Fruit fly (Drosophila melanogaster) whole organism, adult: ENCODE results near the gene CG12481.

Experiments
- CG11617 ChIP-seq: fragments of 200-800 bp; sonication (Bioruptor generic); optimal IDR thresholded peaks from 2 replicates; lab custom pipeline; 2017; ENCODE audit warnings: mild to moderate bottlenecking, missing biosample characterization, missing genetic modification reagents, missing genetic modification characterization
- CG12768 ChIP-seq: fragments of 200-800 bp; sonication (Bioruptor generic); optimal IDR thresholded peaks from 2 replicates; lab custom pipeline; 2017; ENCODE audit warnings: missing biosample characterization, missing genetic modification characterization, mild to moderate bottlenecking, moderate library complexity, missing genetic modification reagents
- CG14711 ChIP-seq: fragments of 200-800 bp; sonication (Bioruptor generic); optimal IDR thresholded peaks from 2 replicates; lab custom pipeline; 2018; ENCODE audit warnings: missing biosample characterization, mild to moderate bottlenecking, missing genetic modification characterization, moderate library complexity
- CG1620 ChIP-seq: fragments of 200-800 bp; sonication (Bioruptor generic); optimal IDR thresholded peaks from 2 replicates; lab custom pipeline; 2016; ENCODE audit warnings: missing biosample characterization, missing genetic modification characterization
- CG33017 ChIP-seq: fragments of 200-800 bp; sonication (Bioruptor generic); optimal IDR thresholded peaks from 2 replicates; lab custom pipeline; 2018; ENCODE audit warnings: missing biosample characterization, mild to moderate bottlenecking, missing genetic modification characterization, moderate library complexity
- CG5204 ChIP-seq: fragments of 200-800 bp; sonication (Bioruptor generic); optimal IDR thresholded peaks from 2 replicates; lab custom pipeline; 2016; ENCODE audit warnings: missing biosample characterization, missing genetic modification characterization
- CG7045 ChIP-seq: fragments of 200-800 bp; sonication (Bioruptor generic); optimal IDR thresholded peaks from 2 replicates; lab custom pipeline; 2017; ENCODE audit warnings: missing biosample characterization, mild to moderate bottlenecking, missing genetic modification characterization
- CG7101 ChIP-seq: fragments of 200-800 bp; sonication (Bioruptor generic); optimal IDR thresholded peaks from 2 replicates; lab custom pipeline; 2018; ENCODE audit warnings: missing biosample characterization, mild to moderate bottlenecking, missing genetic modification characterization, moderate library complexity
- Clk ChIP-seq: fragments of 200-800 bp; sonication (Bioruptor generic); optimal IDR thresholded peaks from 2 replicates; lab custom pipeline; 2017; ENCODE audit warnings: missing biosample characterization, missing genetic modification characterization
- Crg-1 ChIP-seq: fragments of 200-800 bp; sonication (Bioruptor generic); optimal IDR thresholded peaks from 2 replicates; lab custom pipeline; 2016; ENCODE audit warnings: missing biosample characterization, missing genetic modification characterization
- Hr96 ChIP-seq: fragments of 200-800 bp; sonication (Bioruptor generic); optimal IDR thresholded peaks from 2 replicates; lab custom pipeline; 2016; ENCODE audit warnings: missing biosample characterization, missing genetic modification characterization
- Mnt ChIP-seq: fragments of 200-800 bp; sonication (Bioruptor generic); optimal IDR thresholded peaks from 2 replicates; lab custom pipeline; 2016; ENCODE audit warnings: missing biosample characterization, mild to moderate bottlenecking, missing genetic modification characterization
- bab1 ChIP-seq: fragments of 200-800 bp; sonication (Bioruptor generic); optimal IDR thresholded peaks from 3 replicates; lab custom pipeline; 2019; ENCODE audit warnings: missing biosample characterization, mild to moderate bottlenecking, missing genetic modification characterization, moderate library complexity
- cic ChIP-seq: fragments of 200-800 bp; sonication (Bioruptor generic); optimal IDR thresholded peaks from 2 replicates; lab custom pipeline; 2017; ENCODE audit warnings: missing biosample characterization, mild to moderate bottlenecking, missing genetic modification characterization, moderate library complexity
- cnc ChIP-seq, 2 experiments: fragments of >200 bp; optimal IDR thresholded peaks; 2 replicates each; lab custom pipeline; 2017
- kay ChIP-seq: fragments of 200-800 bp; sonication (Bioruptor generic); peaks from one replicate; lab custom pipeline; 2016; ENCODE audit warnings: missing biosample characterization, missing genetic modification characterization, borderline replicate concordance
- ovo ChIP-seq: fragments of 200-800 bp; sonication (Bioruptor generic); optimal IDR thresholded peaks from 2 replicates; lab custom pipeline; 2016; ENCODE audit warnings: missing biosample characterization, missing genetic modification characterization
- pad ChIP-seq: fragments of 200-800 bp; sonication (Bioruptor generic); optimal IDR thresholded peaks from 3 replicates; lab custom pipeline; 2017; ENCODE audit warnings: missing biosample characterization, missing genetic modification characterization, mild to moderate bottlenecking, moderate library complexity, missing genetic modification reagents
- tj ChIP-seq: fragments of 200-800 bp; sonication (Bioruptor generic); optimal IDR thresholded peaks from 3 replicates; lab custom pipeline; 2017; ENCODE audit warnings: missing biosample characterization, mild to moderate bottlenecking, missing genetic modification characterization, moderate library complexity
- toe ChIP-seq: fragments of 200-800 bp; sonication (Bioruptor generic); optimal IDR thresholded peaks from 2 replicates; lab custom pipeline; 2016; ENCODE audit warnings: missing biosample characterization, missing genetic modification characterization

Gene CG12481

DNA sequence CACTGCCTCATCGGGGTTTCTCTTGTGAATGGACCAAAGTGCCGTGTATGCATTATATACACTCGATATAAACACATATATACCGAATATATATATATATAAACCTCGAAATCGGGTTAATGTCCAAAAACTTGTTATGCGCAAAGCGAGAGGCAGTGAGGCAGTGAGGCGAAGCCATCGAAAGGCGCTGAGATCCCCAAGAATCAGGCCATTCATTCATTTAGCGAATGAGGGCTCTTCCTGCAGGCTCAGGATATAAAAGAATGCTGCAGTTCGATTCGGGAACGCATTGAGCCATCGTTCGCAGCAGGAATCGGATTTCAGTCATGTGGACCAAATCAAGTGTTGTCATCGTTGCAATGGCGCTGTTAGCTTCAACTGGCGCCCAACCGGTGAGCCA, at the start of gene CG12481:
CG12481 (plus strand) TSS at position 301 of the 400 bp plus-strand sequence.
- TF ChIP-seq CG1620 (GFP tag; lab: Kevin White, UChicago) = no peak

DNA sequence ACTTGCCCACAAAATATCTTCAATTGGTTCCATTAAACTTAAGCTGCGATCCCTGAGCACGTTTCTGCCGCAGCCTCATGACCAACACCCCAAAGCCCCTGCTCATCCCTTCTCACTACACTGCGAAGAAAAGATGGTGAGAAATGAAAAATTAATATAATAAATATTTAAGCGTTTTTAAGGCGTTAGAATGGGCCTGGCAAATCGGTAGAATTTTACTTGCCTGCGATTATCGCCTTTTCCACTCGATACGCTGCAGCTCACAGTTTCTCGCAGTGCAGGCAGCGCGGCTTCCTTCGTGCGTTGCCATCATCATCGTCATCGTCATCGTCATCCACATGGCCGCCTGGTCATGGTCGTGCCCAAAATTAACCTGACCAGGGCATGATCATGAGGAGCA, 38.9 kb upstream of the CG12481 start:
- TF ChIP-seq CG7101 (tag; lab: Kevin White, UChicago) (no peak), tj (no peak), bab1 (GFP tag; lab: Kevin White, UChicago) (no peak), CG14711 (tag; lab: Kevin White, UChicago) (no peak), Clk (GFP tag; lab: Kevin White, UChicago) (no peak), Hr96 (no peak)

DNA sequence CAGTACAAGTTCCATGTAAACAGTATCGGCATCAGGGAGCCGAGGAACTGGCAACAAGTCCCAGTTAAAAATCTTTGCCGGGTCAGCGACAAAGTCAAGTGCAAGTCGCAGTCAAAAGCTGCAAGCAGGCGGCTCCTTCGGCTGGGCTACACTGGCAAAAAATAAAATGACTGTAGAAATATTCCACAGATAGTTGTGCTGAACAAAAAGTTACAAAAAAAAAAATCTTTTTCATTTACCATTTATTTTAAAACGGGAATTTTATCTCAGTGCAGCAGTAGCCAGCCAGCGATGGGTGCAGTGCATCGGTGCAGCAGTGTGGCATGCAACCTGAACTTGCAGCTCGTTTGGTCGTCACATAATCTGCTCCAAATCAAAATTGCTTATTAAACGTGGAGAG, 37.7 kb upstream of the CG12481 start:
- TF ChIP-seq toe (no peak), cnc (optimal IDR thresholded peaks at IDR 0.05; lab: Kevin White, UChicago) (no peak), kay (GFP tag; lab: Kevin White, UChicago) (no peak), CG14711 (tag; lab: Kevin White, UChicago) (no peak), CG1620 (GFP tag; lab: Kevin White, UChicago) (no peak), tj (no peak), CG7045 (GFP tag; lab: Kevin White, UChicago) (no peak), ovo (no peak), cic (GFP tag; lab: Kevin White, UChicago) (no peak), CG33017 (tag; lab: Kevin White, UChicago) (no peak), CG12768 (no peak), CG5204 (GFP tag; lab: Kevin White, UChicago) (no peak), bab1 (GFP tag; lab: Kevin White, UChicago) (no peak), pad (GFP tag; lab: Kevin White, UChicago) (no peak), CG7101 (tag; lab: Kevin White, UChicago) (no peak), CG11617 (no peak), Crg-1 (no peak), Clk (GFP tag; lab: Kevin White, UChicago) (no peak), Hr96 (no peak), Mnt (GFP tag; lab: Kevin White, UChicago) (no peak)

DNA sequence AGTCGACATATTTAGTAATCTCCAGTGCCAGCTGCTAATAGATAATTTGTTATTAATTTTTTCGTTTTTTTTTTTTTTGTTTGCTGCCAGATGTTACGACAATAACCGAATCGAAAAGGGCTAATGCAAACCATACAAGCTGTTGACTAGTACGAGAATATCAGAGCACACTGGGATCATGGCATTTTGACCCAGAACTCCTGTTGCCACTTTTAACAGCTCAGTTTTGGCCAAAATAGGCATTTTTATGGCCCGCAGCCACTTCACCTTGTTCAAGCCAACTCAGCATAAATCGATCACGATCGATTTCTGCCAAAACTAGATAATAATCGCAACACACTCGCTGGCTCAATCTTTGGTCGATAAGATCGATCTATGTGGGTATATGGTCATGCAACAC, 35.1 kb upstream of the CG12481 start, which contains the start of gene CG12479:
CG12479 (minus strand) TSS at position 101 of the 400 bp plus-strand sequence.
- no peak for TF ChIP-seq cic (GFP tag; lab: Kevin White, UChicago)
- no peak for TF ChIP-seq Mnt (GFP tag; lab: Kevin White, UChicago)
- no peak for TF ChIP-seq CG7101 (tag; lab: Kevin White, UChicago)
- TF ChIP-seq cnc (optimal IDR thresholded peaks at IDR 0.05; lab: Kevin White, UChicago) = no peak
- TF ChIP-seq pad (GFP tag; lab: Kevin White, UChicago) = no peak
- TF ChIP-seq CG7045 (GFP tag; lab: Kevin White, UChicago) = no peak
- TF ChIP-seq bab1 (GFP tag; lab: Kevin White, UChicago) = no peak
- no peak for TF ChIP-seq CG5204 (GFP tag; lab: Kevin White, UChicago)
- no peak for TF ChIP-seq CG33017 (tag; lab: Kevin White, UChicago)
- TF ChIP-seq CG12768 = no peak

DNA sequence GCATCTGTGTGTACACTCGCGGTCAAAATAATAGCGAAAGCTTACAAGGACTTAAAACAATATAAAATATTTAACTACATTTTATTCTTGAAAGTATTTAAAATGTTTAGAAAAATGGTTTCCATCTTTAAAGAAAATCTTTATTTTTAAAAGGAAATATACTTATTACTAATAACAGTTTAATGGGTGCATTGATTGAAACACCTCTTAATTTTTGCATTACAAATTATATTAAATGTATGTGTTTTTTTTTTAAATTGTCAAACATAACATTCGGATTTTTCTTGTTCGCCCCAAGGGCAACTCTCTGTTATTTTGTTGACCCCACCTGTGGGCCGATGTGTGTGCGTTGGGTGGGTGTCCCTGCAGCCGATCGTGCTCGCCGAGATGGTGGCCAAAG, 33.4 kb upstream of the CG12481 start:
- no peak for TF ChIP-seq pad (GFP tag; lab: Kevin White, UChicago)

DNA sequence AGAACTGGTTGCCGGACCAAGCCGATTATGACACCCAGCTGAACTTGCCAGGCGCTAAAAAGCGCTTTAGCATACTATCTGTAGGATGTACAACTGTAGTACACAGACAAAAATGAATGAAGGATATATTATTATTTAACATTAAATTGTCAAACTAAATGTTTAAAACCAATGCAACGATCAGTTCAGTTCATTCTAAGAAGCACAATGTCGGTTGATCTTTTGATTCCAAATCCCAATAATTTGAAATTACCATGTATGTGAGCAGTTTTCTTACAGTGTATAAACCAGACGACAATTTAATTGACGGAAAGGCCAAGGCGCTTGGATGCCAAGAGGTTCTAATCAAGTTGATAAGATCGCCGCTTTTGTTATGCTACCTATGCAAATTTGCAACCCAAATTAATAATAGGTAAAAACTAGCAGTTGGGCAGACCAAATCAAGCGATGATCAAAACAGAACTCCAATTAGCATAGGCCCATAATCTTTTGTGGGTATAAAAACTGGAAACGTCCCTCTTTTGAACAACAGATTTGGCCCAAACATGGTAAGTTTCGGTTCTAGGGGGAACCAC, 17.9 kb upstream of the CG12481 start, which contains the start of gene CG12480:
CG12480 (plus strand) TSS at position 525 of the 575 bp plus-strand sequence.
- no peak for TF ChIP-seq Crg-1

DNA sequence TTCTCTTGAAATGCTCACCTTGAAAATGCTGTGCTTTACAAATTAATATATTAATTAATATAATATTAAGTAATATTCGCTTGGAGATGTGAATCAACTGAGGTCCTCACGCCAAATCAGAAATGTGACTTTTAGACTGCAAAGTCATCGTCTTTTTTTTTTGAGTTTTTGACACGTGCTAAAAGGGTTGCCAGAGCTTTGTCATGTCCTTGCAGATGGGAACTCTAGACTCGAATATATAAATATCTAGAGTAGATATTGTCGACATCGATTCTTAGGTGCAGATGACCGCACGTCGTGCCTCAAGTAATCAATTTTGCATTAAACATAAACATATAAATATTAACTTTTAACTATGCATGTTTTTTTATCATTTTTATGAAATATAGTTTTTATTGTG, 14.5 kb upstream of the CG12481 start, which contains the start of gene betaNACtes1:
betaNACtes1 (minus strand) TSS at position 101 of the 400 bp plus-strand sequence.
- TF ChIP-seq Clk (GFP tag; lab: Kevin White, UChicago) (no peak), CG5204 (GFP tag; lab: Kevin White, UChicago) (no peak), Mnt (GFP tag; lab: Kevin White, UChicago) (no peak), Hr96 (no peak), CG7045 (GFP tag; lab: Kevin White, UChicago) (no peak), CG14711 (tag; lab: Kevin White, UChicago) (no peak), cic (GFP tag; lab: Kevin White, UChicago) (no peak), kay (GFP tag; lab: Kevin White, UChicago) (no peak), CG1620 (GFP tag; lab: Kevin White, UChicago) (no peak), cnc (optimal IDR thresholded peaks at IDR 0.05; lab: Kevin White, UChicago) (no peak), toe (no peak), CG12768 (no peak), Crg-1 (no peak), tj (no peak), CG33017 (tag; lab: Kevin White, UChicago) (no peak), ovo (no peak), CG7101 (tag; lab: Kevin White, UChicago) (no peak)

DNA sequence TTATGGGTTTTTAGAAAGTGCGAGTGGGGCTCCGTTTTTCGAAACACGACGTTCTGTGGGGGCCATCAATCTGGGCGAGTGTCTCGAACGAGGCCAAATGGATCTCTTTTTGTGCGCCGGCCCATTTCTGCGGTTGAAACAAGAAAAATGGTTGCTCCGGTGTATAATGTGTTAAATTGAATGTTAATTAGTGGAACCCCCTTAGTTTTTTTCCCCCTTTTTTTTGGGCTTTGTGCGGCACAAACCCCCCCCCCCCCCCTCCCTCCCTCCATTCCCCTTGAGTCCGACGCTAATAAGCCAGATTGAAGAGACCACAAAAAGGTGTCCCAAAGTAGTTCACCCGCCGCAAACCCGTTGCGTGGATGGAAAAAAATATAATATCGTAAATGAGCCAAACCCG, 13.4 kb upstream of the CG12481 start:
- TF ChIP-seq CG7101 (tag; lab: Kevin White, UChicago) (no peak), bab1 (GFP tag; lab: Kevin White, UChicago) (no peak), cic (GFP tag; lab: Kevin White, UChicago) (no peak), Hr96 (no peak), CG12768 (no peak), CG33017 (tag; lab: Kevin White, UChicago) (no peak), CG14711 (tag; lab: Kevin White, UChicago) (no peak), tj (no peak), kay (GFP tag; lab: Kevin White, UChicago) (no peak), Mnt (GFP tag; lab: Kevin White, UChicago) (no peak), cnc (optimal IDR thresholded peaks at IDR 0.05; lab: Kevin White, UChicago) (no peak), Crg-1 (no peak)
